Worm (Caenorhabditis elegans) whole organism, young adult: ENCODE data around the gene grl-11.

Experiments used
- F10E7.11 ChIP-seq: sonication (generic microtip); optimal IDR thresholded peaks from 2 replicates; lab custom pipeline; 2017; ENCODE audit warnings: mild to moderate bottlenecking, missing genetic modification characterization, moderate library complexity, missing compliant biosample characterization
- F22D6.2 ChIP-seq: sonication (generic microtip); optimal IDR thresholded peaks from 2 replicates; lab custom pipeline; 2016; ENCODE audit warnings: mild to moderate bottlenecking, missing genetic modification characterization, missing compliant biosample characterization
- F55B11.4 ChIP-seq: sonication (generic microtip); optimal IDR thresholded peaks from 2 replicates; lab custom pipeline; 2016; ENCODE audit warnings: missing compliant biosample characterization, missing genetic modification characterization, borderline replicate concordance; ENCODE audit not compliant: insufficient read depth
- ZK185.1 ChIP-seq: sonication (generic microtip); optimal IDR thresholded peaks from 2 replicates; lab custom pipeline; 2016; ENCODE audit warnings: mild to moderate bottlenecking, missing genetic modification characterization, missing compliant biosample characterization; ENCODE audit not compliant: poor library complexity, severe bottlenecking
- attf-3 ChIP-seq: fragments of 200-800 bp; sonication (Bioruptor generic); conservative IDR thresholded peaks from 2 replicates; pipeline ENCODE4 v1.3.6; 2022; ENCODE audit warnings: missing genetic modification reagents, missing genetic modification characterization, missing compliant biosample characterization
- attf-6 ChIP-seq: fragments of 200-800 bp; sonication (Bioruptor generic); IDR thresholded peaks from 2 replicates; pipeline ENCODE4 v1.3.6; 2022; ENCODE audit warnings: missing genetic modification reagents, missing genetic modification characterization, missing compliant biosample characterization
- bed-1 ChIP-seq: fragments of 200-800 bp; sonication (Bioruptor generic); IDR thresholded peaks from 2 replicates; pipeline ENCODE4 v1.3.6; 2022; ENCODE audit warnings: missing genetic modification reagents, missing genetic modification characterization, missing compliant biosample characterization
- ccch-3 ChIP-seq: fragments of 200-800 bp; sonication (Bioruptor generic); optimal IDR thresholded peaks from 2 replicates; lab custom pipeline; 2018; ENCODE audit warnings: mild to moderate bottlenecking, missing genetic modification characterization, missing compliant biosample characterization
- hmg-1.2 ChIP-seq: fragments of 200-800 bp; sonication (Bioruptor generic); IDR thresholded peaks from 2 replicates; pipeline ENCODE4 v1.3.6; 2022; ENCODE audit warnings: missing genetic modification reagents, missing genetic modification characterization, missing compliant biosample characterization
- hsf-1 ChIP-seq: fragments of 200-800 bp; sonication (Bioruptor generic); IDR thresholded peaks from 2 replicates; pipeline ENCODE4 v1.3.6; 2022; ENCODE audit warnings: missing genetic modification reagents, missing genetic modification characterization, missing compliant biosample characterization
- lin-26 ChIP-seq: fragments of 200-800 bp; sonication (Bioruptor generic); IDR thresholded peaks from 2 replicates; pipeline ENCODE4 v1.3.6; 2022; ENCODE audit warnings: missing genetic modification reagents, missing genetic modification characterization, missing compliant biosample characterization
- madf-3 ChIP-seq: fragments of 200-800 bp; sonication (Bioruptor generic); IDR thresholded peaks from 2 replicates; pipeline ENCODE4 v1.3.6; 2022; ENCODE audit warnings: missing genetic modification reagents, missing genetic modification characterization, missing compliant biosample characterization
- mel-28 ChIP-seq: sonication (generic microtip); optimal IDR thresholded peaks from 2 replicates; lab custom pipeline; 2016; ENCODE audit warnings: borderline replicate concordance, mild to moderate bottlenecking, missing genetic modification characterization, missing compliant biosample characterization
- snpc-3.4 ChIP-seq: sonication (generic microtip); optimal IDR thresholded peaks from 2 replicates; lab custom pipeline; 2017; ENCODE audit warnings: missing genetic modification characterization, mild to moderate bottlenecking, missing compliant biosample characterization, antibody characterized with exemption, moderate library complexity, missing genotype, missing genetic modification reagents
- unc-62 ChIP-seq: fragments of 150-350 bp; optimal IDR thresholded peaks from 2 replicates; lab custom pipeline; 2014; ENCODE audit warnings: missing biosample characterization, missing genetic modification reagents, missing genetic modification characterization

Gene grl-11

DNA sequence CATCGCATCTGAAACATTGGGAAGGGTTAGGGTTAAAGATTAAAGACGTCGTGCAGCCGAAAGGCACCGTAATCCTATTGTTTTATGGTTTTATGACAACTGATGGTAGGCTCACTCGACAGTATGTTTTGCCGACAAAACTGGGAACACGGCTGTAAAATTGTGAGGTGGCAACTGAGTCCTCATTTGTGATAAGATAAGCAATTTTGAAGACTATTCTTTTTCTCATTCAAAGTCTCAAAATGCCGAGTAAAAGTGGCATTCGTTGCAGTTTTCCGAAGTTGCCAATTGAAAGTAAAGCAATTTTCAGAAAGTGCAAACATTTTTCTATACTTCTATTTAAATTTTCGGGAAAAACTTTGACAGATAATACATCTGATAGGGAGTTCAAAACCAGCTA, 48.5 kb downstream of the grl-11 start:
- no peak for TF ChIP-seq F22D6.2 (tag; lab: Kevin White, UChicago)
- TF ChIP-seq mel-28 (tag; lab: Kevin White, UChicago): no peak
- TF ChIP-seq attf-3: no peak
- no peak for TF ChIP-seq lin-26
- TF ChIP-seq hmg-1.2: no peak
- no peak for TF ChIP-seq ccch-3 (GFP tag; lab: Kevin White, UChicago)
- no peak for TF ChIP-seq bed-1 (GFP tag; lab: Robert Waterston, UW)
- TF ChIP-seq snpc-3.4: no peak
- TF ChIP-seq ZK185.1: no peak
- no peak for TF ChIP-seq F55B11.4 (tag; lab: Kevin White, UChicago)
- no peak for TF ChIP-seq unc-62 (GFP tag; lab: Kevin White, UChicago)
- no peak for TF ChIP-seq F10E7.11
- TF ChIP-seq hsf-1: no peak
- no peak for TF ChIP-seq madf-3 (GFP tag; lab: Robert Waterston, UW)
- no peak for TF ChIP-seq attf-6
